Worm (Caenorhabditis elegans) whole organism, young adult: ENCODE measurements around the gene F09B9.4.

ENCODE experiments used
- F33H1.4 ChIP-seq: fragments of 200-800 bp; sonication (Bioruptor generic); IDR thresholded peaks from 2 replicates; pipeline ENCODE4 v1.3.6; 2022; ENCODE audit warnings: missing genetic modification reagents, missing genetic modification characterization, missing compliant biosample characterization
- Y53G8AR.9 ChIP-seq: fragments of 200-800 bp; sonication (Bioruptor generic); conservative IDR thresholded peaks from 2 replicates; pipeline ENCODE4 v1.3.6; 2022; ENCODE audit warnings: missing genetic modification reagents, missing genetic modification characterization, missing compliant biosample characterization
- athp-1 ChIP-seq: sonication (generic microtip); optimal IDR thresholded peaks from 2 replicates; lab custom pipeline; 2017; ENCODE audit warnings: mild to moderate bottlenecking, missing genetic modification characterization, missing compliant biosample characterization
- cebp-1 ChIP-seq, 2 experiments: fragments of 200-800 bp in 1 of 2; sonication (Bioruptor generic) in 1 of 2; sonication (generic microtip) in 1 of 2; IDR thresholded peaks in 1 of 2; optimal IDR thresholded peaks in 1 of 2; 2 replicates each; pipeline versions ENCODE4 v1.3.6 to Lab custom; 2017 to 2022; ENCODE audit warnings: missing compliant biosample characterization in 2 of 2, missing genetic modification characterization in 2 of 2, mild to moderate bottlenecking in 1 of 2, missing genetic modification reagents in 1 of 2, moderate library complexity in 1 of 2
- dpl-1 ChIP-seq: fragments of 150-350 bp; optimal IDR thresholded peaks from 2 replicates; lab custom pipeline; 2014; ENCODE audit warnings: missing biosample characterization, missing genetic modification reagents, missing genetic modification characterization
- efl-1 ChIP-seq: fragments of 150-350 bp; optimal IDR thresholded peaks from 2 replicates; lab custom pipeline; 2014; ENCODE audit warnings: missing biosample characterization, missing genetic modification reagents, missing genetic modification characterization
- hmg-1.2 ChIP-seq: fragments of 200-800 bp; sonication (Bioruptor generic); IDR thresholded peaks from 2 replicates; pipeline ENCODE4 v1.3.6; 2022; ENCODE audit warnings: missing genetic modification reagents, missing genetic modification characterization, missing compliant biosample characterization
- hmg-20 ChIP-seq: fragments of 200-800 bp; sonication (Bioruptor generic); IDR thresholded peaks from 2 replicates; pipeline ENCODE4 v1.3.6; 2022; ENCODE audit warnings: missing genetic modification reagents, missing genetic modification characterization, missing compliant biosample characterization
- hsf-1 ChIP-seq: fragments of 200-800 bp; sonication (Bioruptor generic); IDR thresholded peaks from 2 replicates; pipeline ENCODE4 v1.3.6; 2022; ENCODE audit warnings: missing genetic modification reagents, missing genetic modification characterization, missing compliant biosample characterization
- lin-40 ChIP-seq: sonication (generic microtip); optimal IDR thresholded peaks from 2 replicates; lab custom pipeline; 2016; ENCODE audit warnings: missing genetic modification characterization, mild to moderate bottlenecking, missing compliant biosample characterization, missing genotype, missing genetic modification reagents
- nfya-1 ChIP-seq: sonication (generic microtip); optimal IDR thresholded peaks from 2 replicates; lab custom pipeline; 2017; ENCODE audit warnings: antibody characterized with exemption, missing compliant biosample characterization, missing genetic modification characterization, borderline replicate concordance; ENCODE audit not compliant: insufficient read depth
- nfya-2 ChIP-seq: fragments of 200-800 bp; sonication (Bioruptor generic); IDR thresholded peaks from 2 replicates; pipeline ENCODE4 v1.3.6; 2022; ENCODE audit warnings: missing genetic modification reagents, missing genetic modification characterization, missing compliant biosample characterization
- snpc-4 ChIP-seq, 5 experiments: fragments of 150-350 bp in 1 of 5; sonication (generic microtip) in 4 of 5; optimal IDR thresholded peaks; 2 replicates each; lab custom pipeline; 2014 to 2018; ENCODE audit warnings: missing genetic modification characterization in 5 of 5, missing biosample characterization in 3 of 5, antibody characterized with exemption in 2 of 5, mild to moderate bottlenecking in 2 of 5, missing compliant biosample characterization in 2 of 5, missing genotype in 2 of 5, moderate library complexity in 2 of 5, missing genetic modification reagents in 1 of 5
- zim-3 ChIP-seq: sonication (generic microtip); optimal IDR thresholded peaks from 2 replicates; lab custom pipeline; 2017; ENCODE audit warnings: mild to moderate bottlenecking, missing genetic modification characterization, moderate library complexity, missing compliant biosample characterization

DNA sequence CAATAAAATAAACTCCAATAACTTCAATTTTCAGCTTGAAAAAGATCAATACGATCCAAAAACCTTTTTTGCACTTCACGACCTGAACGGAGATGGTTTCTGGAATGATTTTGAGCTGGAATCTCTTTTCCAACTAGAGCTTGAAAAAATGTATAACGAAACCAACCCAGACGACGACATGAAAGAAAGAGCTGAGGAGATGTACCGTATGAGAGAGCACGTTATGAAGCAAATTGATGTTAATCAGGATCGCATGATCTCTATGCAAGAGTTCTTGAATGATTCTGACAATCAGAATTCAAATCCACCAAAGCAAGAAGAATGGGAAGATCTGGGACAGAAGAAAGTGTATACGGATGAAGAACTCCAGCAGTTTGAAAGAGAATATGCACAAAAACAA is 38.8 kb downstream of the F09B9.4 start:
- TF ChIP-seq efl-1 (no peak), hmg-20 (GFP tag; lab: Robert Waterston, UW) (no peak), snpc-4 (GFP tag; optimal IDR thresholded peaks at IDR 0.05; lab: Kevin White, UChicago) (no peak), snpc-4 (tag; optimal IDR thresholded peaks at IDR 0.05; lab: Kevin White, UChicago) (no peak), lin-40 (tag; lab: Kevin White, UChicago) (no peak), zim-3 (tag; lab: Kevin White, UChicago) (no peak), F33H1.4 (GFP tag; lab: Robert Waterston, UW) (no peak), Y53G8AR.9 (GFP tag; lab: Robert Waterston, UW) (no peak), hsf-1 (no peak), hmg-1.2 (GFP tag; lab: Robert Waterston, UW) (no peak), nfya-2 (GFP tag; lab: Robert Waterston, UW) (no peak), nfya-1 (tag; lab: Kevin White, UChicago) (no peak), athp-1 (tag; lab: Kevin White, UChicago) (no peak), dpl-1 (GFP tag; lab: Kevin White, UChicago) (no peak), cebp-1 (GFP tag; IDR thresholded peaks at IDR 0.05; lab: Robert Waterston, UW) (no peak), cebp-1 (tag; optimal IDR thresholded peaks at IDR 0.05; lab: Kevin White, UChicago) (no peak)
